Worm (Caenorhabditis elegans) whole organism, late embryonic: ENCODE measurements around the gene T27A10.6.

Experiments used
- ama-1 ChIP-seq: fragments of 150-350 bp; optimal IDR thresholded peaks from 2 replicates; lab custom pipeline; 2014
- ceh-9 ChIP-seq: sonication (generic microtip); optimal IDR thresholded peaks from 2 replicates; lab custom pipeline; 2016; ENCODE audit warnings: mild to moderate bottlenecking, missing genetic modification characterization, inconsistent platforms, missing compliant biosample characterization
- che-1 ChIP-seq: sonication (generic microtip); optimal IDR thresholded peaks from 2 replicates; lab custom pipeline; 2016; ENCODE audit warnings: mild to moderate bottlenecking, missing genetic modification characterization, missing compliant biosample characterization
- fax-1 ChIP-seq: sonication (generic microtip); optimal IDR thresholded peaks from 2 replicates; lab custom pipeline; 2016; ENCODE audit warnings: missing genotype, missing genetic modification characterization, missing compliant biosample characterization
- fkh-10 ChIP-seq: fragments of 150-350 bp; optimal IDR thresholded peaks from 2 replicates; lab custom pipeline; 2014; ENCODE audit warnings: missing biosample characterization, missing genetic modification reagents, missing genetic modification characterization
- hlh-13 ChIP-seq: fragments of 200-800 bp; sonication (Bioruptor generic); optimal IDR thresholded peaks from 2 replicates; lab custom pipeline; 2018; ENCODE audit warnings: mild to moderate bottlenecking, missing genetic modification characterization, missing compliant biosample characterization
- nhr-11 ChIP-seq: fragments of 150-350 bp; optimal IDR thresholded peaks from 2 replicates; lab custom pipeline; 2014; ENCODE audit warnings: missing biosample characterization, missing genetic modification characterization
- sox-2 ChIP-seq: fragments of 200-800 bp; sonication (Bioruptor generic); IDR thresholded peaks from 2 replicates; pipeline ENCODE4 v1.3.6; 2022; ENCODE audit warnings: missing genetic modification reagents, missing genetic modification characterization, missing compliant biosample characterization
- tbx-2 ChIP-seq: sonication (generic microtip); optimal IDR thresholded peaks from 2 replicates; lab custom pipeline; 2016; ENCODE audit warnings: missing genetic modification characterization, missing compliant biosample characterization
- tbx-7 ChIP-seq: sonication (generic microtip); optimal IDR thresholded peaks from 2 replicates; lab custom pipeline; 2016; ENCODE audit warnings: missing genotype, missing genetic modification characterization, missing compliant biosample characterization

DNA sequence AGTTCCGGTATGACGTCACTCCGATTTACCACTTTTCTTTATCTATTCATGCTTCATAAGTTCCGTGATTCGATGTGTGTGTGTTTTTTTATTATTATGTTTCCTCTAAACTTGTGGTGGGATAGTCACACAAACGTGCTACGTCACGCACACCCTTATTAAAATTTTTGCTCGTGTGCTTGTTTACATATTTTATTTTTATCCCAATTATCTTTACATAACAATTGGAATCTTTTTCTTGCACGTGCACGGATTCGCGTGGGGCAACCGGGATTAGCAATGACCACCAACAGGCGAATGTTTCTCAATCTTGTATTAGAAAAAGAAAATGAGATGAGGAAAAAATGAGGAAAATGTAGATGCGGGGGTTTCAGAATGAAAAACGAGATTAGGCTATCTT lies 5.6 kb downstream of the T27A10.6 start:
- TF ChIP-seq fkh-10 (GFP tag; lab: Kevin White, UChicago) = no peak
- TF ChIP-seq ama-1 (lab: Kevin White, UChicago) = no peak
- no peak for TF ChIP-seq hlh-13 (GFP tag; lab: Kevin White, UChicago)
- TF ChIP-seq che-1 (tag; lab: Kevin White, UChicago) = no peak
- no peak for TF ChIP-seq nhr-11 (tag; lab: Kevin White, UChicago)
- TF ChIP-seq sox-2 (GFP tag; lab: Robert Waterston, UW) = no peak
- no peak for TF ChIP-seq tbx-2 (tag; lab: Kevin White, UChicago)
- TF ChIP-seq fax-1 (tag; lab: Kevin White, UChicago) = no peak
- TF ChIP-seq tbx-7 (tag; lab: Kevin White, UChicago) = no peak
- no peak for TF ChIP-seq ceh-9
